Worm (Caenorhabditis elegans): Measurements from ENCODE around the gene T01B7.13.
A peak's percentile ranks its signal among the peaks of the same experiment; 100 is the strongest.

- TF ChIP-seq zag-1 (tag; optimal IDR thresholded peaks at IDR 0.05): no peak
- no peak for TF ChIP-seq lin-39 (tag; optimal IDR thresholded peaks at IDR 0.05)
- TF ChIP-seq mdl-1 (tag; optimal IDR thresholded peaks at IDR 0.05): no peak
- TF ChIP-seq fos-1 (tag; optimal IDR thresholded peaks at IDR 0.05): no peak
- TF ChIP-seq elt-2 (tag; optimal IDR thresholded peaks at IDR 0.05): no peak
- no peak for TF ChIP-seq unc-39 (tag; optimal IDR thresholded peaks at IDR 0.05)
- no peak for TF ChIP-seq unc-62 (GFP tag; optimal IDR thresholded peaks at IDR 0.05)
- no peak for TF ChIP-seq fkh-10 (GFP tag; optimal IDR thresholded peaks at IDR 0.05)
- no peak for TF ChIP-seq lin-15B (tag; optimal IDR thresholded peaks at IDR 0.05)
- no peak for TF ChIP-seq sea-2 (GFP tag; optimal IDR thresholded peaks at IDR 0.05)
- TF ChIP-seq ama-1 (optimal IDR thresholded peaks at IDR 0.05): no peak
- no peak for TF ChIP-seq ceh-28 (tag; optimal IDR thresholded peaks at IDR 0.05)
- no peak for TF ChIP-seq ceh-9 (tag; optimal IDR thresholded peaks at IDR 0.05)
- TF ChIP-seq elt-1 (tag; optimal IDR thresholded peaks at IDR 0.05): peak; percentile 98
These were observed 2.4 kb downstream of the T01B7.13 start for ce11 chrII:8717579-8717978.
